Worm (Caenorhabditis elegans): ENCODE results near the gene tag-294.

tag-294 gene

DNA sequence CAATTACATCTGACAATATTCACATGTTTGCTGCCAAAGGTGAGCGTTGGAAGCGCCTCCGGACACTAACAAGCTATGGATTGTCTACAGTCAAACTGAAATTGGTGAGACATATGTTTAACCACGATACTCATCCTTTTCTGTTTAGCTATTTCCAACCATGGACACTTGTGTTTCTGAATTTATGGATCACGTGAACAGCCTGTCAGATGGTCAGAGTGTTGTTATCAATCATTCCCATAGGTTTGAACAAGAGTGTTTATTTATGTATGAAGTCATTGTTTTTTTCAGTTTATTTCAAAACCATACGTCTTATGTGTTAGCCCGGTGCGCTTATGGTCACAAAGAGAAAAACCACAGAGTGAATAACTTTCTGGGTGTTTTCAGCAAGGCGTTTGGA lies 47.8 kb downstream of the tag-294 start:
- TF ChIP-seq lin-38 (GFP tag; IDR thresholded peaks at IDR 0.05) (no peak), daf-19 (GFP tag; conservative IDR thresholded peaks at IDR 0.05) (no peak), tag-97 (GFP tag; IDR thresholded peaks at IDR 0.05) (no peak), Y75B8A.6 (GFP tag; IDR thresholded peaks at IDR 0.05) (no peak), lir-3 (tag; optimal IDR thresholded peaks at IDR 0.05) (no peak), snpc-1.2 (GFP tag; IDR thresholded peaks at IDR 0.05) (no peak), hmg-1.1 (GFP tag; IDR thresholded peaks at IDR 0.05) (no peak), T20F7.1 (GFP tag; optimal IDR thresholded peaks at IDR 0.05) (no peak), tra-1 (GFP tag; IDR thresholded peaks at IDR 0.05) (no peak), mdl-1 (tag; optimal IDR thresholded peaks at IDR 0.05) (no peak), unc-62 (GFP tag; optimal IDR thresholded peaks at IDR 0.05 in 1 of 2) (peak in 1 of 2 experiments; percentile 93), unc-62 (tag; optimal IDR thresholded peaks at IDR 0.05) (no peak), spr-3 (GFP tag; optimal IDR thresholded peaks at IDR 0.05) (no peak), skn-1 (tag; optimal IDR thresholded peaks at IDR 0.05) (no peak), nhr-77 (tag; optimal IDR thresholded peaks at IDR 0.05) (peak; percentile 37), nhr-6 (tag; optimal IDR thresholded peaks at IDR 0.05) (no peak), daf-12 (tag; optimal IDR thresholded peaks at IDR 0.05) (no peak), gei-8 (GFP tag; optimal IDR thresholded peaks at IDR 0.05) (no peak), hlh-30 (tag; optimal IDR thresholded peaks at IDR 0.05; ENCODE audit: insufficient read depth) (peak; percentile 71), nhr-41 (GFP tag; IDR thresholded peaks at IDR 0.05) (no peak), ces-1 (GFP tag; optimal IDR thresholded peaks at IDR 0.05) (no peak), nhr-76 (tag; optimal IDR thresholded peaks at IDR 0.05) (no peak), spr-1 (tag; optimal IDR thresholded peaks at IDR 0.05) (no peak), madf-9 (GFP tag; conservative IDR thresholded peaks at IDR 0.05) (no peak), saeg-2 (GFP tag; IDR thresholded peaks at IDR 0.05) (no peak), dmd-6 (GFP tag; IDR thresholded peaks at IDR 0.05) (peak; percentile 23; the same call in 1 of the 2 replicates), hlh-11 (tag; optimal IDR thresholded peaks at IDR 0.05) (peak; percentile 17), dve-1 (tag; optimal IDR thresholded peaks at IDR 0.05; ENCODE audit: insufficient read depth) (peak; percentile 30), php-3 (GFP tag; IDR thresholded peaks at IDR 0.05) (peak; percentile 63; the same call in 1 of the 2 replicates), D1046.2 (GFP tag; IDR thresholded peaks at IDR 0.05) (no peak), ceh-44 (GFP tag; IDR thresholded peaks at IDR 0.05) (no peak), daf-8 (GFP tag; IDR thresholded peaks at IDR 0.05) (no peak), vab-7 (GFP tag; IDR thresholded peaks at IDR 0.05) (no peak), zip-2 (tag; optimal IDR thresholded peaks at IDR 0.05) (no peak), nhr-28 (tag; optimal IDR thresholded peaks at IDR 0.05) (peak; percentile 53), lin-1 (GFP tag; IDR thresholded peaks at IDR 0.05) (no peak), lin-39 (tag; optimal IDR thresholded peaks at IDR 0.05) (no peak), aha-1 (tag) (no peak), Y48G9A.11 (GFP tag; IDR thresholded peaks at IDR 0.05) (no peak), fkh-10 (GFP tag; optimal IDR thresholded peaks at IDR 0.05) (no peak), arid-1 (GFP tag; conservative IDR thresholded peaks at IDR 0.05) (no peak), mxl-2 (GFP tag; conservative IDR thresholded peaks at IDR 0.05) (no peak), daf-16 (GFP tag; optimal IDR thresholded peaks at IDR 0.05) (no peak), daf-16 (tag; optimal IDR thresholded peaks at IDR 0.05) (peak; percentile 82), ceh-20 (GFP tag; IDR thresholded peaks at IDR 0.05) (no peak)

All from whole organism, L4 larva.